Fruit fly (Drosophila melanogaster) whole organism, prepupa: ENCODE results near the gene CG34301.

Source experiments
- Blimp-1 ChIP-seq: fragments of 200-800 bp; sonication (Bioruptor generic); optimal IDR thresholded peaks from 3 replicates; lab custom pipeline; 2017; ENCODE audit warnings: missing biosample characterization, missing genetic modification characterization, mild to moderate bottlenecking, moderate library complexity, missing genetic modification reagents
- CG10669 ChIP-seq: fragments of 200-800 bp; sonication (Bioruptor generic); optimal IDR thresholded peaks from 3 replicates; lab custom pipeline; 2018; ENCODE audit warnings: missing biosample characterization, mild to moderate bottlenecking, missing genetic modification characterization, moderate library complexity
- CG11294 ChIP-seq: fragments of 200-800 bp; sonication (Bioruptor generic); IDR thresholded peaks from 2 replicates; pipeline ENCODE4 v1.3.6; 2022; ENCODE audit warnings: missing biosample characterization, missing genetic modification characterization
- CG11762 ChIP-seq: fragments of 200-800 bp; sonication (Bioruptor generic); optimal IDR thresholded peaks from 3 replicates; lab custom pipeline; 2016; ENCODE audit warnings: missing biosample characterization, missing genetic modification characterization; ENCODE audit not compliant: insufficient read depth
- CG11902 ChIP-seq: fragments of 200-800 bp; sonication (Bioruptor generic); optimal IDR thresholded peaks from 3 replicates; lab custom pipeline; 2016; ENCODE audit warnings: missing biosample characterization, missing genetic modification characterization
- CG15336 ChIP-seq: fragments of 200-800 bp; sonication (Bioruptor generic); IDR thresholded peaks from 2 replicates; pipeline ENCODE4 v1.3.6; 2022; ENCODE audit warnings: missing biosample characterization, missing genetic modification characterization
- CG1621 ChIP-seq: fragments of 200-800 bp; sonication (Bioruptor generic); optimal IDR thresholded peaks from 3 replicates; lab custom pipeline; 2018; ENCODE audit warnings: missing biosample characterization, mild to moderate bottlenecking, missing genetic modification characterization
- CG16779 ChIP-seq: fragments of 200-800 bp; sonication (Bioruptor generic); optimal IDR thresholded peaks from 3 replicates; lab custom pipeline; 2017; ENCODE audit warnings: missing biosample characterization, mild to moderate bottlenecking, missing genetic modification characterization
- CG3032 ChIP-seq: fragments of 200-800 bp; optimal IDR thresholded peaks from 2 replicates; lab custom pipeline; 2019; ENCODE audit warnings: missing biosample characterization, mild to moderate bottlenecking, missing genetic modification characterization, moderate library complexity
- CG31627 ChIP-seq: fragments of 200-800 bp; sonication (Bioruptor generic); optimal IDR thresholded peaks from 3 replicates; lab custom pipeline; 2016; ENCODE audit warnings: missing biosample characterization, missing genetic modification characterization
- CG32006 ChIP-seq: fragments of 200-800 bp; sonication (Bioruptor generic); optimal IDR thresholded peaks from 3 replicates; lab custom pipeline; 2017; ENCODE audit warnings: missing biosample characterization, mild to moderate bottlenecking, missing genetic modification characterization
- CG3919 ChIP-seq: fragments of 200-800 bp; sonication (Bioruptor generic); optimal IDR thresholded peaks from 3 replicates; lab custom pipeline; 2016; ENCODE audit warnings: missing biosample characterization, missing genetic modification characterization
- CG4318 ChIP-seq: fragments of 200-800 bp; sonication (Bioruptor generic); optimal IDR thresholded peaks from 3 replicates; lab custom pipeline; 2017; ENCODE audit warnings: missing biosample characterization, mild to moderate bottlenecking, missing genetic modification characterization
- CG6163 ChIP-seq: fragments of 200-800 bp; sonication (Bioruptor generic); IDR thresholded peaks from 3 replicates; pipeline ENCODE4 v1.3.6; 2022; ENCODE audit warnings: missing biosample characterization, missing genetic modification characterization
- CG6276 ChIP-seq: fragments of 200-800 bp; sonication (Bioruptor generic); optimal IDR thresholded peaks from 2 replicates; lab custom pipeline; 2017; ENCODE audit warnings: missing biosample characterization, mild to moderate bottlenecking, missing genetic modification characterization
- CG6792 ChIP-seq: fragments of 200-800 bp; sonication (Bioruptor generic); optimal IDR thresholded peaks from 3 replicates; lab custom pipeline; 2016; ENCODE audit warnings: missing biosample characterization, missing genetic modification characterization
- CG6808 ChIP-seq: fragments of 200-800 bp; sonication (Bioruptor generic); optimal IDR thresholded peaks from 3 replicates; lab custom pipeline; 2017; ENCODE audit warnings: missing biosample characterization, missing genetic modification characterization, mild to moderate bottlenecking, moderate library complexity, missing genetic modification reagents
- CG6854 ChIP-seq: fragments of 200-800 bp; sonication (Bioruptor generic); optimal IDR thresholded peaks from 2 replicates; lab custom pipeline; 2017; ENCODE audit warnings: missing biosample characterization, mild to moderate bottlenecking, missing genetic modification characterization
- CG7368 ChIP-seq: fragments of 200-800 bp; sonication (Bioruptor generic); optimal IDR thresholded peaks from 3 replicates; lab custom pipeline; 2016; ENCODE audit warnings: missing biosample characterization, missing genetic modification characterization
- CG8119 ChIP-seq: fragments of 200-800 bp; sonication (Bioruptor generic); IDR thresholded peaks from 3 replicates; pipeline ENCODE4 v1.3.6; 2022; ENCODE audit warnings: missing biosample characterization, missing genetic modification characterization
- CG8319 ChIP-seq: fragments of 200-800 bp; sonication (Bioruptor generic); optimal IDR thresholded peaks from 3 replicates; lab custom pipeline; 2016; ENCODE audit warnings: missing biosample characterization, missing genetic modification characterization
- CG8632 ChIP-seq: fragments of 200-800 bp; sonication (Bioruptor generic); optimal IDR thresholded peaks from 3 replicates; lab custom pipeline; 2016; ENCODE audit warnings: missing biosample characterization, missing genetic modification characterization
- CG9139 ChIP-seq: fragments of 200-800 bp; sonication (Bioruptor generic); optimal IDR thresholded peaks from 3 replicates; lab custom pipeline; 2017; ENCODE audit warnings: missing biosample characterization, mild to moderate bottlenecking, missing genetic modification characterization
- Eip75B ChIP-seq: fragments of 200-800 bp; sonication (Bioruptor generic); optimal IDR thresholded peaks from 3 replicates; lab custom pipeline; 2016; ENCODE audit warnings: missing biosample characterization, missing genetic modification characterization
- Eip93F ChIP-seq: fragments of 200-800 bp; sonication (Bioruptor generic); optimal IDR thresholded peaks from 2 replicates; lab custom pipeline; 2016; ENCODE audit warnings: missing biosample characterization, mild to moderate bottlenecking, missing genetic modification characterization
- Ets21C ChIP-seq: fragments of 200-800 bp; sonication (Bioruptor generic); optimal IDR thresholded peaks from 3 replicates; lab custom pipeline; 2016; ENCODE audit warnings: missing biosample characterization, missing genetic modification characterization
- Ets96B ChIP-seq: fragments of 200-800 bp; optimal IDR thresholded peaks from 2 replicates; lab custom pipeline; 2019; ENCODE audit warnings: missing biosample characterization, mild to moderate bottlenecking, missing genetic modification characterization, moderate library complexity
- Gug ChIP-seq: fragments of 200-800 bp; sonication (Bioruptor generic); IDR thresholded peaks from 2 replicates; pipeline ENCODE4 v1.3.6; 2022; ENCODE audit warnings: missing biosample characterization, missing genetic modification characterization
- Hr38 ChIP-seq: sonication (Bioruptor generic); optimal IDR thresholded peaks from 2 replicates; lab custom pipeline; 2016; ENCODE audit warnings: missing biosample characterization, missing genetic modification characterization
- Hr39 ChIP-seq: fragments of 200-800 bp; sonication (Bioruptor generic); optimal IDR thresholded peaks from 2 replicates; lab custom pipeline; 2016; ENCODE audit warnings: missing biosample characterization, missing genetic modification characterization
- Hr4 ChIP-seq: fragments of 200-800 bp; sonication (Bioruptor generic); optimal IDR thresholded peaks from 3 replicates; lab custom pipeline; 2016; ENCODE audit warnings: missing biosample characterization, missing genetic modification characterization
- Lpt ChIP-seq: fragments of 200-800 bp; sonication (Bioruptor generic); optimal IDR thresholded peaks from 3 replicates; lab custom pipeline; 2016; ENCODE audit warnings: missing biosample characterization, missing genetic modification characterization
- Met ChIP-seq: fragments of 200-800 bp; sonication (Bioruptor generic); optimal IDR thresholded peaks from 3 replicates; lab custom pipeline; 2016; ENCODE audit warnings: missing biosample characterization, missing genetic modification characterization
- OdsH ChIP-seq: fragments of 200-800 bp; sonication (Bioruptor generic); optimal IDR thresholded peaks from 3 replicates; lab custom pipeline; 2016; ENCODE audit warnings: missing biosample characterization, missing genetic modification characterization
- Smox ChIP-seq: fragments of 200-800 bp; sonication (Bioruptor generic); optimal IDR thresholded peaks from 3 replicates; lab custom pipeline; 2016; ENCODE audit warnings: missing biosample characterization, missing genetic modification characterization
- Sox102F ChIP-seq: fragments of 200-800 bp; sonication (Bioruptor generic); optimal IDR thresholded peaks from 2 replicates; lab custom pipeline; 2016; ENCODE audit warnings: missing biosample characterization, mild to moderate bottlenecking, missing genetic modification characterization
- Sox14 ChIP-seq: fragments of 200-800 bp; sonication (Bioruptor generic); optimal IDR thresholded peaks from 3 replicates; lab custom pipeline; 2016; ENCODE audit warnings: missing biosample characterization, missing genetic modification characterization
- Sox15 ChIP-seq: fragments of 200-800 bp; sonication (Bioruptor generic); optimal IDR thresholded peaks from 3 replicates; lab custom pipeline; 2016; ENCODE audit warnings: missing biosample characterization, missing genetic modification characterization
- acj6 ChIP-seq: fragments of 200-800 bp; sonication (Bioruptor generic); optimal IDR thresholded peaks from 3 replicates; lab custom pipeline; 2016; ENCODE audit warnings: missing biosample characterization, missing genetic modification characterization
- dac ChIP-seq: fragments of 200-800 bp; sonication (Bioruptor generic); optimal IDR thresholded peaks from 2 replicates; lab custom pipeline; 2017; ENCODE audit warnings: missing biosample characterization, mild to moderate bottlenecking, missing genetic modification characterization
- dsx ChIP-seq: fragments of 200-800 bp; optimal IDR thresholded peaks from 3 replicates; lab custom pipeline; 2019; ENCODE audit warnings: missing biosample characterization, mild to moderate bottlenecking, missing genetic modification characterization, moderate library complexity; ENCODE audit not compliant: poor library complexity, severe bottlenecking
- eg ChIP-seq: fragments of 200-800 bp; sonication (Bioruptor generic); IDR thresholded peaks from 3 replicates; pipeline ENCODE4 v1.3.6; 2022; ENCODE audit warnings: missing biosample characterization, missing genetic modification characterization
- esn ChIP-seq: fragments of 200-800 bp; sonication (Bioruptor generic); optimal IDR thresholded peaks from 2 replicates; lab custom pipeline; 2016; ENCODE audit warnings: missing biosample characterization, mild to moderate bottlenecking, missing genetic modification characterization, moderate library complexity
- fd85E ChIP-seq: fragments of 200-800 bp; sonication (Bioruptor generic); optimal IDR thresholded peaks from 3 replicates; lab custom pipeline; 2016; ENCODE audit warnings: missing biosample characterization, missing genetic modification characterization
- fkh ChIP-seq: fragments of 200-800 bp; sonication (Bioruptor generic); optimal IDR thresholded peaks from 3 replicates; lab custom pipeline; 2017; ENCODE audit warnings: missing biosample characterization, mild to moderate bottlenecking, missing genetic modification characterization, moderate library complexity
- lz ChIP-seq: fragments of 200-800 bp; sonication (Bioruptor generic); optimal IDR thresholded peaks from 3 replicates; lab custom pipeline; 2016; ENCODE audit warnings: missing biosample characterization, missing genetic modification characterization
- net ChIP-seq: fragments of 200-800 bp; sonication (Bioruptor generic); optimal IDR thresholded peaks from 3 replicates; lab custom pipeline; 2016; ENCODE audit warnings: missing biosample characterization, missing genetic modification characterization
- pdm3 ChIP-seq: fragments of 200-800 bp; sonication (Bioruptor generic); optimal IDR thresholded peaks from 3 replicates; lab custom pipeline; 2016; ENCODE audit warnings: missing biosample characterization, missing genetic modification characterization
- salr ChIP-seq, 2 experiments: fragments of 200-800 bp; sonication (Bioruptor generic); optimal IDR thresholded peaks; 3 replicates each; lab custom pipeline; 2016 to 2018; ENCODE audit warnings: missing biosample characterization in 2 of 2, missing genetic modification characterization in 2 of 2, mild to moderate bottlenecking in 1 of 2
- spab ChIP-seq: fragments of 200-800 bp; sonication (Bioruptor generic); optimal IDR thresholded peaks from 2 replicates; lab custom pipeline; 2017; ENCODE audit warnings: missing biosample characterization, mild to moderate bottlenecking, missing genetic modification characterization, missing genetic modification reagents
- ss ChIP-seq, 2 experiments: fragments of 200-800 bp; sonication (Bioruptor generic); optimal IDR thresholded peaks; 2 replicates in 1 of 2; 3 replicates in 1 of 2; lab custom pipeline; 2017 to 2018; ENCODE audit warnings: mild to moderate bottlenecking in 2 of 2, missing biosample characterization in 2 of 2, missing genetic modification characterization in 2 of 2, moderate library complexity in 1 of 2
- svp ChIP-seq: fragments of 200-800 bp; sonication (Bioruptor generic); peaks from one replicate; lab custom pipeline; 2016; ENCODE audit warnings: missing biosample characterization, missing genetic modification characterization

The CG34301 gene

dm6 chr3R:8744198-8744597 lies 29.0 kb upstream of the CG34301 start:
- TF ChIP-seq dsx = no peak
- TF ChIP-seq Hr4 (GFP tag; lab: Kevin White, UChicago) = peak; percentile 50
- TF ChIP-seq OdsH (GFP tag; lab: Kevin White, UChicago) = peak; percentile 38
- no peak for TF ChIP-seq fkh (GFP tag; lab: Kevin White, UChicago)
- TF ChIP-seq Sox15 (GFP tag; lab: Kevin White, UChicago) = peak; percentile 23
- peak; percentile 2 for TF ChIP-seq CG11762
- peak; percentile 43 for TF ChIP-seq Eip75B
- no peak for TF ChIP-seq Lpt (GFP tag; lab: Kevin White, UChicago)
- TF ChIP-seq Ets96B (tag; lab: Kevin White, UChicago) = peak; percentile 20
- peak; percentile 51 for TF ChIP-seq lz
- peak; percentile 17 for TF ChIP-seq acj6 (GFP tag; lab: Kevin White, UChicago)
- peak; percentile 72; the same call in 2 of the 3 replicates for TF ChIP-seq eg (GFP tag; lab: Robert Waterston, UW)
- no peak for TF ChIP-seq CG7368 (GFP tag; lab: Kevin White, UChicago)
- TF ChIP-seq CG10669 (GFP tag; lab: Kevin White, UChicago) = peak; percentile 1
- TF ChIP-seq CG8319 (GFP tag; lab: Kevin White, UChicago) = no peak
- peak; percentile 69 for TF ChIP-seq Met (GFP tag; lab: Kevin White, UChicago)
- peak; percentile 54 for TF ChIP-seq CG3919 (GFP tag; lab: Kevin White, UChicago)
- peak; percentile 31 for TF ChIP-seq CG11902 (GFP tag; lab: Kevin White, UChicago)
- TF ChIP-seq CG8119 (GFP tag; lab: Robert Waterston, UW) = peak; percentile 44; the same call in 1 of the 3 replicates
- TF ChIP-seq Ets21C = peak; percentile 35
- no peak for TF ChIP-seq ss (GFP tag; optimal IDR thresholded peaks at IDR 0.05; lab: Kevin White, UChicago)
- TF ChIP-seq CG6276 = peak; percentile 4
- peak; percentile 73 for TF ChIP-seq Sox14 (GFP tag; lab: Kevin White, UChicago)
- peak; percentile 64 for TF ChIP-seq Sox102F
- peak; percentile 61 for TF ChIP-seq Smox
- no peak for TF ChIP-seq CG1621 (tag; lab: Kevin White, UChicago)
- TF ChIP-seq spab (GFP tag; lab: Kevin White, UChicago) = peak; percentile 2
- no peak for TF ChIP-seq Eip93F
- TF ChIP-seq CG8632 (GFP tag; lab: Kevin White, UChicago) = peak; percentile 41
- TF ChIP-seq Hr38 = no peak
- no peak for TF ChIP-seq CG6854 (GFP tag; lab: Kevin White, UChicago)
- TF ChIP-seq CG15336 (GFP tag; lab: Robert Waterston, UW) = peak; percentile 63
- TF ChIP-seq CG3032 (tag; lab: Kevin White, UChicago) = no peak
- peak; percentile 38; the same call in 1 of the 2 replicates for TF ChIP-seq CG11294 (GFP tag; lab: Robert Waterston, UW)
- no peak for TF ChIP-seq CG6808 (GFP tag; lab: Kevin White, UChicago)
- no peak; the same call in 1 of the 2 replicates for TF ChIP-seq Gug (GFP tag; lab: Robert Waterston, UW)
- peak; percentile 50 for TF ChIP-seq pdm3 (GFP tag; lab: Kevin White, UChicago)
- no peak for TF ChIP-seq Blimp-1 (GFP tag; lab: Kevin White, UChicago)
- no peak for TF ChIP-seq fd85E
- TF ChIP-seq esn (GFP tag; lab: Kevin White, UChicago) = peak; percentile 62
- TF ChIP-seq CG6163 = peak; percentile 70
- peak; percentile 48 for TF ChIP-seq CG32006
- TF ChIP-seq CG16779 (tag; lab: Kevin White, UChicago) = no peak
- TF ChIP-seq CG4318 (GFP tag; lab: Kevin White, UChicago) = no peak
- TF ChIP-seq CG31627 (GFP tag; lab: Kevin White, UChicago) = peak; percentile 60
- peak; percentile 71 for TF ChIP-seq Hr39
- TF ChIP-seq CG9139 (GFP tag; lab: Kevin White, UChicago) = no peak
- TF ChIP-seq salr (GFP tag; optimal IDR thresholded peaks at IDR 0.05; lab: Kevin White, UChicago) = no peak
- peak; percentile 59 for TF ChIP-seq CG6792 (GFP tag; lab: Kevin White, UChicago)
- peak; percentile 84 for TF ChIP-seq svp
- TF ChIP-seq net (GFP tag; lab: Kevin White, UChicago) = peak; percentile 18
- no peak for TF ChIP-seq dac
